Worm (Caenorhabditis elegans): ENCODE data around the gene idpb-3.

DNA sequence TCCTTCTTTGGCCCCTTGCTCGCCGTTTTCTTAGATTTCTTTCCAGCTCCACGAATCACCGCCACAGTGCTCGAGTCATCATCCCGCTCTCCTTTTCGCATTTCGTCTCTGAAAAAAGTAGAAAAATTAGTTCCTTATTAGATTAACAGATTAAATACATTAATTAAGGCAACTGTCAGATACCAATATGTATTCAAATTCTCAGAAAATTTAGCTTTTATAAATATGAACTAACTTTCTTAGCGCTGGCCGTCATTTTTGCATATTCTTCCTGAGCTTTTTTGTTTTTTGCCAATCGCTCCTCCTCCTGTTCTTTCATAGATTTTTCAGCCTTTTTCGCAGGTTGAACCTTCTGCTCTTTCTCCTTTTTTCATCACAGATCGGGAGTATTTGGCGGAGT is 2.0 kb downstream of the idpb-3 start, which contains the start of gene C04G6.6:
- no peak for TF ChIP-seq snpc-4 (tag; optimal IDR thresholded peaks at IDR 0.05)
- TF ChIP-seq aly-2 (tag; optimal IDR thresholded peaks at IDR 0.05): no peak
- TF ChIP-seq nhr-12 (tag; optimal IDR thresholded peaks at IDR 0.05): no peak
- no peak for TF ChIP-seq elt-1 (tag; optimal IDR thresholded peaks at IDR 0.05)
- TF ChIP-seq elt-3 (tag; optimal IDR thresholded peaks at IDR 0.05): no peak
- TF ChIP-seq mdl-1 (tag; optimal IDR thresholded peaks at IDR 0.05): no peak
- no peak for TF ChIP-seq nhr-11 (tag; optimal IDR thresholded peaks at IDR 0.05)
- TF ChIP-seq nhr-25 (tag; optimal IDR thresholded peaks at IDR 0.05): no peak
- no peak for TF ChIP-seq skn-1 (tag; optimal IDR thresholded peaks at IDR 0.05)
- TF ChIP-seq jun-1 (tag; optimal IDR thresholded peaks at IDR 0.05): no peak
- TF ChIP-seq ZK546.5 (tag; optimal IDR thresholded peaks at IDR 0.05): no peak
- TF ChIP-seq nhr-77 (tag; optimal IDR thresholded peaks at IDR 0.05): no peak
- TF ChIP-seq tbx-2 (tag; optimal IDR thresholded peaks at IDR 0.05): no peak
- TF ChIP-seq ama-1 (optimal IDR thresholded peaks at IDR 0.05): no peak

Data from whole organism, L3 larva.